Worm (Caenorhabditis elegans) whole organism, L3 larva: ENCODE measurements around the gene F32D8.12.

Experiments
- ama-1 ChIP-seq: fragments of 150-350 bp; optimal IDR thresholded peaks from 2 replicates; lab custom pipeline; 2018
- nhr-12 ChIP-seq: fragments of 150-350 bp; optimal IDR thresholded peaks from 2 replicates; lab custom pipeline; 2014; ENCODE audit warnings: missing biosample characterization, missing genetic modification characterization
- nhr-67 ChIP-seq: fragments of 150-350 bp; optimal IDR thresholded peaks from 2 replicates; lab custom pipeline; 2014; ENCODE audit warnings: missing biosample characterization, missing genetic modification characterization
- nhr-77 ChIP-seq: fragments of 150-350 bp; optimal IDR thresholded peaks from 2 replicates; lab custom pipeline; 2014; ENCODE audit warnings: missing biosample characterization, missing genetic modification characterization
- tbx-2 ChIP-seq: sonication (generic microtip); optimal IDR thresholded peaks from 2 replicates; lab custom pipeline; 2016; ENCODE audit warnings: mild to moderate bottlenecking, missing genetic modification characterization, missing compliant biosample characterization
- unc-39 ChIP-seq: sonication (generic microtip); optimal IDR thresholded peaks from 4 replicates; lab custom pipeline; 2017; ENCODE audit warnings: missing biosample characterization, missing genetic modification characterization
- zag-1 ChIP-seq: fragments of 150-350 bp; optimal IDR thresholded peaks from 2 replicates; lab custom pipeline; 2014; ENCODE audit warnings: missing biosample characterization, missing genetic modification characterization

ce11 chrV:10894601-10895000 is 3.8 kb upstream of the F32D8.12 start, which contains the start of the genes F32D8.14 and F32D8.5:
- TF ChIP-seq unc-39 (tag; lab: Kevin White, UChicago) (no peak), nhr-67 (tag; lab: Kevin White, UChicago) (no peak), zag-1 (tag; lab: Kevin White, UChicago) (no peak), tbx-2 (tag; lab: Kevin White, UChicago) (no peak), nhr-12 (tag; lab: Kevin White, UChicago) (no peak), ama-1 (lab: Kevin White, UChicago) (peak; percentile 19), nhr-77 (tag; lab: Kevin White, UChicago) (no peak)
